Worm (Caenorhabditis elegans): ENCODE results near the gene Y53G8AL.1.

Y53G8AL.1 gene

ce11 chrIII:3250596-3251112, 17.8 kb downstream of the Y53G8AL.1 start, which contains the start of gene Y53G8AL.4:
Y53G8AL.4 (minus strand) TSS chrIII:3250646.
- TF ChIP-seq unc-62 (GFP tag; optimal IDR thresholded peaks at IDR 0.05) (no peak), zip-8 (tag; optimal IDR thresholded peaks at IDR 0.05) (peak; percentile 60), ztf-11 (tag; optimal IDR thresholded peaks at IDR 0.05) (no peak)

DNA sequence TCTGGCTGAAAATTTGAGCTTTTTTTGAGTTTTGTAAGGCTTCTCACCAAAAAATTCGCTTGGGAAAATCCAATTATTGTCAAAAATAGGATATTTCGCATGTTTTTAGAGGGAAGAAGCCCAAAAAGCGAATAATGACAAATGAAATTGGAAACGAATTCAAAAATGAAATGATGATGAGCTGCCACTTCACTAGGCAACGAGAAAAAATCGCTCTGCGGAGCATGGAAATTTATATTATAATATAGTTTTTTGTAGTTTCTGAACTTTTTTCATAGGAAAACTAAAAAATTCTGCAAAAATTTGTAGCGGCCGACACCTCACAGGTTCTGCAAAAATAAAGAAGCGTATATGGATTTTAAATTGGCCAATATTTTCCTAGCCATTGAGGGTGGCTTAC, 20.1 kb downstream of the Y53G8AL.1 start, which contains the start of gene Y53G8AL.3:
Y53G8AL.3 (minus strand) TSS at position 101 of the 400 bp plus-strand sequence.
- TF ChIP-seq nhr-28 (tag; optimal IDR thresholded peaks at IDR 0.05) (no peak), ceh-43 (GFP tag; optimal IDR thresholded peaks at IDR 0.05) (no peak), blmp-1 (tag; optimal IDR thresholded peaks at IDR 0.05) (no peak), sptf-1 (tag; optimal IDR thresholded peaks at IDR 0.05) (no peak), drap-1 (GFP tag; optimal IDR thresholded peaks at IDR 0.05) (no peak), snpc-4 (tag; optimal IDR thresholded peaks at IDR 0.05) (no peak)

DNA sequence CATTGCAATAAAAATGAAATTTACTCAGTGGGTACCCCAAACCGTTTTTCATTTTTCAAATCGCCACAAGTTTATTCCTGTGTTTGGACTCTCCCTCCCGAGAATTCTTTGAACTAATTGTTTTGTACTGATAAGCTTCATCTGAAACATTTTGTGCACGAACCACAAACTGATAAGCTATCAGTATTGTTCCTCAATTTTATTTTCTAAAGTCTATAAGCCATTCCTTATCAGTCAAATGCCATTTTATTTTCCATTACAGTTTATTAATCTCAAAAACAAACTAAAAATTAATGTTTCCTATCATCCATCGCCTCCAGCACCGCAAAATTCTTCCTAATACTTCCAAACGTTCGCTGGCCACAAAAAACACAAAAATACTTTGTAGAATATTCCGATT, 20.8 kb downstream of the Y53G8AL.1 start:
- TF ChIP-seq elt-3 (tag; optimal IDR thresholded peaks at IDR 0.05) (no peak), cnd-1 (tag; optimal IDR thresholded peaks at IDR 0.05) (no peak), elt-1 (tag; optimal IDR thresholded peaks at IDR 0.05; ENCODE audit: borderline replicate concordance, insufficient read depth) (no peak), snpc-4 (tag; optimal IDR thresholded peaks at IDR 0.05) (no peak), nhr-2 (tag; optimal IDR thresholded peaks at IDR 0.05) (no peak), pha-4 (tag; optimal IDR thresholded peaks at IDR 0.05) (no peak), ceh-43 (GFP tag; optimal IDR thresholded peaks at IDR 0.05) (no peak), mab-5 (tag; optimal IDR thresholded peaks at IDR 0.05) (no peak), mep-1 (tag; optimal IDR thresholded peaks at IDR 0.05) (no peak), lin-32 (GFP tag; optimal IDR thresholded peaks at IDR 0.05) (no peak)

DNA sequence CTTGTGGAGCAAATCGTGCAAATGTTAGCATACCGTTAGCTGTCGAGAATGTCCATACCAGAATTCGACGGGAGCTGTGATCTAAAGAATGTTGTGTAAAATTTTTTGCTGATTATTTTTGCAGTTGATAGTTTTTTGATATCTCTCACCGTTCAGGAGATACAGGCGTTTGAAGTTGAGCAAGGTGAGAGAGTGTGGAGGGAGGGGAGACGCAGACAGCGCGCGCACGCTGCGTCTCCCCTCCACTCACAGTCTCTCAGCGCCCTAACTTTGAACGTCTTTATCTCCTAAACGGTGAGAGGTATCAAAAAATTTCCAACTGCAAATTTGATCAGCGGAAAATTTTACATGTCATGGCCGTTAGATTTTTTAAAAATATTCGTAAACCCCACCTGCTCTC, 22.1 kb downstream of the Y53G8AL.1 start:
- no peak for TF ChIP-seq sem-2 (GFP tag; optimal IDR thresholded peaks at IDR 0.05)
- no peak for TF ChIP-seq elt-1 (tag; optimal IDR thresholded peaks at IDR 0.05; ENCODE audit: borderline replicate concordance, insufficient read depth)
- TF ChIP-seq unc-120 (tag; optimal IDR thresholded peaks at IDR 0.05; ENCODE audit: poor library complexity, severe bottlenecking) = no peak
- no peak for TF ChIP-seq nhr-2 (tag; optimal IDR thresholded peaks at IDR 0.05)
- no peak for TF ChIP-seq lsy-2 (tag; optimal IDR thresholded peaks at IDR 0.05)
- no peak for TF ChIP-seq mep-1 (tag; optimal IDR thresholded peaks at IDR 0.05)
- no peak for TF ChIP-seq M03D4.4 (tag; optimal IDR thresholded peaks at IDR 0.05)
- no peak for TF ChIP-seq unc-39 (tag; optimal IDR thresholded peaks at IDR 0.05)
- TF ChIP-seq nhr-28 (tag; optimal IDR thresholded peaks at IDR 0.05) = no peak
- TF ChIP-seq blmp-1 (tag; optimal IDR thresholded peaks at IDR 0.05) = no peak
- TF ChIP-seq nhr-12 (tag; optimal IDR thresholded peaks at IDR 0.05) = no peak
- TF ChIP-seq bed-3 (GFP tag; optimal IDR thresholded peaks at IDR 0.05) = no peak
- no peak for TF ChIP-seq lin-13 (tag; optimal IDR thresholded peaks at IDR 0.05)
- no peak for TF ChIP-seq cnd-1 (tag; optimal IDR thresholded peaks at IDR 0.05)

- TF ChIP-seq ces-1 (GFP tag; optimal IDR thresholded peaks at IDR 0.05) = no peak
- TF ChIP-seq cnd-1 (tag; optimal IDR thresholded peaks at IDR 0.05) = no peak
- TF ChIP-seq nhr-12 (tag; optimal IDR thresholded peaks at IDR 0.05) = no peak
- TF ChIP-seq M03D4.4 (tag; optimal IDR thresholded peaks at IDR 0.05) = no peak
- TF ChIP-seq nhr-28 (tag; optimal IDR thresholded peaks at IDR 0.05) = no peak
- no peak for TF ChIP-seq nhr-2 (tag; optimal IDR thresholded peaks at IDR 0.05)
- TF ChIP-seq tbx-8 (GFP tag; optimal IDR thresholded peaks at IDR 0.05) = no peak
- TF ChIP-seq nhr-237 (tag; optimal IDR thresholded peaks at IDR 0.05) = no peak
- no peak for TF ChIP-seq nhr-76 (tag; optimal IDR thresholded peaks at IDR 0.05)
- TF ChIP-seq sem-2 (GFP tag; optimal IDR thresholded peaks at IDR 0.05) = no peak
- TF ChIP-seq sptf-1 (tag; optimal IDR thresholded peaks at IDR 0.05) = no peak
- no peak for TF ChIP-seq lin-32 (GFP tag; optimal IDR thresholded peaks at IDR 0.05)
- no peak for TF ChIP-seq bed-3 (GFP tag; optimal IDR thresholded peaks at IDR 0.05)
- TF ChIP-seq snpc-4 (tag; optimal IDR thresholded peaks at IDR 0.05) = no peak
- no peak for TF ChIP-seq ceh-43 (GFP tag; optimal IDR thresholded peaks at IDR 0.05)
- no peak for TF ChIP-seq elt-3 (tag; optimal IDR thresholded peaks at IDR 0.05)
- TF ChIP-seq ceh-39 (tag; optimal IDR thresholded peaks at IDR 0.05) = no peak
- TF ChIP-seq zip-8 (tag; optimal IDR thresholded peaks at IDR 0.05) = no peak
Measured at ce11 chrIII:3255575-3255974, 22.7 kb downstream of the Y53G8AL.1 start, which contains the start of gene Y53G8AM.4. Y53G8AM.4 (minus strand) TSS chrIII:3255675.

DNA sequence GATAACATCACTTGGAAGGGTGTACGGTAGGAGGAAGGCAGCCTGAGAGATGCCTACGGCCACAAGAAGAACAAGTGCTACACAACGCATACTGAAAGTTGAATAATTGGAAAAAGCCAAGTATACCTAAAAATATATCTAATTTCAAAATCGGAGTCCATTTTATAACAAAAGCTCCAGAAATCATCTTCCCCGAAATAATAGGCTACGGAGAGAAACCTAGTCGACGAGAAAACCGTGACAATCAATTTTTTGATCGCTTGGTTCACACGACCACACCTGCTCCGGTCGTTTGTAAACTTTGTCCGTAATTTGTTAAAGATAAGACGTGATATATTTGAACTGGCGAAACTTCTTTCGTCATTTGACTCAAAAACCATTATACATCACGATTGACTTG, 25.4 kb downstream of the Y53G8AL.1 start, which contains the start of gene nspg-7.2:
nspg-7.2 (minus strand) TSS at position 101 of the 400 bp plus-strand sequence.
- TF ChIP-seq mab-5 (tag; optimal IDR thresholded peaks at IDR 0.05) (no peak), lin-32 (GFP tag; optimal IDR thresholded peaks at IDR 0.05) (no peak), mls-2 (tag; optimal IDR thresholded peaks at IDR 0.05) (no peak), ces-1 (GFP tag; optimal IDR thresholded peaks at IDR 0.05) (no peak), tbx-8 (GFP tag; optimal IDR thresholded peaks at IDR 0.05) (no peak), M03D4.4 (tag; optimal IDR thresholded peaks at IDR 0.05) (no peak), sptf-1 (tag; optimal IDR thresholded peaks at IDR 0.05) (no peak)
